Fruit fly (Drosophila melanogaster) whole organism, prepupa: ENCODE data around the gene CG6569.
A peak's percentile ranks its signal among the peaks of the same experiment; 100 is the strongest.

Experiments used
- Blimp-1 ChIP-seq: fragments of 200-800 bp; sonication (Bioruptor generic); optimal IDR thresholded peaks from 3 replicates; lab custom pipeline; 2017; ENCODE audit warnings: missing biosample characterization, missing genetic modification characterization, mild to moderate bottlenecking, moderate library complexity, missing genetic modification reagents
- CG10631 ChIP-seq: fragments of 200-800 bp; sonication (Bioruptor generic); optimal IDR thresholded peaks from 2 replicates; lab custom pipeline; 2016; ENCODE audit warnings: missing biosample characterization, missing genetic modification characterization
- CG10669 ChIP-seq: fragments of 200-800 bp; sonication (Bioruptor generic); optimal IDR thresholded peaks from 3 replicates; lab custom pipeline; 2018; ENCODE audit warnings: missing biosample characterization, mild to moderate bottlenecking, missing genetic modification characterization, moderate library complexity
- CG11762 ChIP-seq: fragments of 200-800 bp; sonication (Bioruptor generic); optimal IDR thresholded peaks from 3 replicates; lab custom pipeline; 2016; ENCODE audit warnings: missing biosample characterization, missing genetic modification characterization; ENCODE audit not compliant: insufficient read depth
- CG11902 ChIP-seq: fragments of 200-800 bp; sonication (Bioruptor generic); optimal IDR thresholded peaks from 3 replicates; lab custom pipeline; 2016; ENCODE audit warnings: missing biosample characterization, missing genetic modification characterization
- CG15336 ChIP-seq: fragments of 200-800 bp; sonication (Bioruptor generic); IDR thresholded peaks from 2 replicates; pipeline ENCODE4 v1.3.6; 2022; ENCODE audit warnings: missing biosample characterization, missing genetic modification characterization
- CG1621 ChIP-seq: fragments of 200-800 bp; sonication (Bioruptor generic); optimal IDR thresholded peaks from 3 replicates; lab custom pipeline; 2018; ENCODE audit warnings: missing biosample characterization, mild to moderate bottlenecking, missing genetic modification characterization
- CG16779 ChIP-seq: fragments of 200-800 bp; sonication (Bioruptor generic); optimal IDR thresholded peaks from 3 replicates; lab custom pipeline; 2017; ENCODE audit warnings: missing biosample characterization, mild to moderate bottlenecking, missing genetic modification characterization
- CG3032 ChIP-seq: fragments of 200-800 bp; optimal IDR thresholded peaks from 2 replicates; lab custom pipeline; 2019; ENCODE audit warnings: missing biosample characterization, mild to moderate bottlenecking, missing genetic modification characterization, moderate library complexity
- CG31627 ChIP-seq: fragments of 200-800 bp; sonication (Bioruptor generic); optimal IDR thresholded peaks from 3 replicates; lab custom pipeline; 2016; ENCODE audit warnings: missing biosample characterization, missing genetic modification characterization
- CG32006 ChIP-seq: fragments of 200-800 bp; sonication (Bioruptor generic); optimal IDR thresholded peaks from 3 replicates; lab custom pipeline; 2017; ENCODE audit warnings: missing biosample characterization, mild to moderate bottlenecking, missing genetic modification characterization
- CG34406 ChIP-seq: fragments of 200-800 bp; sonication (Bioruptor generic); optimal IDR thresholded peaks from 3 replicates; lab custom pipeline; 2016; ENCODE audit warnings: missing biosample characterization, missing genetic modification characterization
- CG3919 ChIP-seq: fragments of 200-800 bp; sonication (Bioruptor generic); optimal IDR thresholded peaks from 3 replicates; lab custom pipeline; 2016; ENCODE audit warnings: missing biosample characterization, missing genetic modification characterization
- CG4318 ChIP-seq: fragments of 200-800 bp; sonication (Bioruptor generic); optimal IDR thresholded peaks from 3 replicates; lab custom pipeline; 2017; ENCODE audit warnings: missing biosample characterization, mild to moderate bottlenecking, missing genetic modification characterization
- CG6163 ChIP-seq: fragments of 200-800 bp; sonication (Bioruptor generic); IDR thresholded peaks from 3 replicates; pipeline ENCODE4 v1.3.6; 2022; ENCODE audit warnings: missing biosample characterization, missing genetic modification characterization
- CG6276 ChIP-seq: fragments of 200-800 bp; sonication (Bioruptor generic); optimal IDR thresholded peaks from 2 replicates; lab custom pipeline; 2017; ENCODE audit warnings: missing biosample characterization, mild to moderate bottlenecking, missing genetic modification characterization
- CG6808 ChIP-seq: fragments of 200-800 bp; sonication (Bioruptor generic); optimal IDR thresholded peaks from 3 replicates; lab custom pipeline; 2017; ENCODE audit warnings: missing biosample characterization, missing genetic modification characterization, mild to moderate bottlenecking, moderate library complexity, missing genetic modification reagents
- CG6854 ChIP-seq: fragments of 200-800 bp; sonication (Bioruptor generic); optimal IDR thresholded peaks from 2 replicates; lab custom pipeline; 2017; ENCODE audit warnings: missing biosample characterization, mild to moderate bottlenecking, missing genetic modification characterization
- CG7368 ChIP-seq: fragments of 200-800 bp; sonication (Bioruptor generic); optimal IDR thresholded peaks from 3 replicates; lab custom pipeline; 2016; ENCODE audit warnings: missing biosample characterization, missing genetic modification characterization
- CG8632 ChIP-seq: fragments of 200-800 bp; sonication (Bioruptor generic); optimal IDR thresholded peaks from 3 replicates; lab custom pipeline; 2016; ENCODE audit warnings: missing biosample characterization, missing genetic modification characterization
- CG9139 ChIP-seq: fragments of 200-800 bp; sonication (Bioruptor generic); optimal IDR thresholded peaks from 3 replicates; lab custom pipeline; 2017; ENCODE audit warnings: missing biosample characterization, mild to moderate bottlenecking, missing genetic modification characterization
- Eip75B ChIP-seq: fragments of 200-800 bp; sonication (Bioruptor generic); optimal IDR thresholded peaks from 3 replicates; lab custom pipeline; 2016; ENCODE audit warnings: missing biosample characterization, missing genetic modification characterization
- Eip78C ChIP-seq: fragments of 200-800 bp; sonication (Bioruptor generic); peaks from one replicate; lab custom pipeline; 2016; ENCODE audit warnings: missing biosample characterization, missing genetic modification characterization
- Eip93F ChIP-seq: fragments of 200-800 bp; sonication (Bioruptor generic); optimal IDR thresholded peaks from 2 replicates; lab custom pipeline; 2016; ENCODE audit warnings: missing biosample characterization, mild to moderate bottlenecking, missing genetic modification characterization
- Ets21C ChIP-seq: fragments of 200-800 bp; sonication (Bioruptor generic); optimal IDR thresholded peaks from 3 replicates; lab custom pipeline; 2016; ENCODE audit warnings: missing biosample characterization, missing genetic modification characterization
- Ets96B ChIP-seq: fragments of 200-800 bp; optimal IDR thresholded peaks from 2 replicates; lab custom pipeline; 2019; ENCODE audit warnings: missing biosample characterization, mild to moderate bottlenecking, missing genetic modification characterization, moderate library complexity
- Gug ChIP-seq: fragments of 200-800 bp; sonication (Bioruptor generic); IDR thresholded peaks from 2 replicates; pipeline ENCODE4 v1.3.6; 2022; ENCODE audit warnings: missing biosample characterization, missing genetic modification characterization
- Hr38 ChIP-seq: sonication (Bioruptor generic); optimal IDR thresholded peaks from 2 replicates; lab custom pipeline; 2016; ENCODE audit warnings: missing biosample characterization, missing genetic modification characterization
- Hr39 ChIP-seq: fragments of 200-800 bp; sonication (Bioruptor generic); optimal IDR thresholded peaks from 2 replicates; lab custom pipeline; 2016; ENCODE audit warnings: missing biosample characterization, missing genetic modification characterization
- Hr4 ChIP-seq: fragments of 200-800 bp; sonication (Bioruptor generic); optimal IDR thresholded peaks from 3 replicates; lab custom pipeline; 2016; ENCODE audit warnings: missing biosample characterization, missing genetic modification characterization
- OdsH ChIP-seq: fragments of 200-800 bp; sonication (Bioruptor generic); optimal IDR thresholded peaks from 3 replicates; lab custom pipeline; 2016; ENCODE audit warnings: missing biosample characterization, missing genetic modification characterization
- Sox15 ChIP-seq: fragments of 200-800 bp; sonication (Bioruptor generic); optimal IDR thresholded peaks from 3 replicates; lab custom pipeline; 2016; ENCODE audit warnings: missing biosample characterization, missing genetic modification characterization
- acj6 ChIP-seq: fragments of 200-800 bp; sonication (Bioruptor generic); optimal IDR thresholded peaks from 3 replicates; lab custom pipeline; 2016; ENCODE audit warnings: missing biosample characterization, missing genetic modification characterization
- dac ChIP-seq: fragments of 200-800 bp; sonication (Bioruptor generic); optimal IDR thresholded peaks from 2 replicates; lab custom pipeline; 2017; ENCODE audit warnings: missing biosample characterization, mild to moderate bottlenecking, missing genetic modification characterization
- dsx ChIP-seq: fragments of 200-800 bp; optimal IDR thresholded peaks from 3 replicates; lab custom pipeline; 2019; ENCODE audit warnings: missing biosample characterization, mild to moderate bottlenecking, missing genetic modification characterization, moderate library complexity; ENCODE audit not compliant: poor library complexity, severe bottlenecking
- eg ChIP-seq: fragments of 200-800 bp; sonication (Bioruptor generic); IDR thresholded peaks from 3 replicates; pipeline ENCODE4 v1.3.6; 2022; ENCODE audit warnings: missing biosample characterization, missing genetic modification characterization
- esn ChIP-seq: fragments of 200-800 bp; sonication (Bioruptor generic); optimal IDR thresholded peaks from 2 replicates; lab custom pipeline; 2016; ENCODE audit warnings: missing biosample characterization, mild to moderate bottlenecking, missing genetic modification characterization, moderate library complexity
- fd59A ChIP-seq: fragments of 200-800 bp; sonication (Bioruptor generic); optimal IDR thresholded peaks from 2 replicates; lab custom pipeline; 2017; ENCODE audit warnings: missing biosample characterization, mild to moderate bottlenecking, missing genetic modification characterization, missing genetic modification reagents
- fd85E ChIP-seq: fragments of 200-800 bp; sonication (Bioruptor generic); optimal IDR thresholded peaks from 3 replicates; lab custom pipeline; 2016; ENCODE audit warnings: missing biosample characterization, missing genetic modification characterization
- lz ChIP-seq: fragments of 200-800 bp; sonication (Bioruptor generic); optimal IDR thresholded peaks from 3 replicates; lab custom pipeline; 2016; ENCODE audit warnings: missing biosample characterization, missing genetic modification characterization
- net ChIP-seq: fragments of 200-800 bp; sonication (Bioruptor generic); optimal IDR thresholded peaks from 3 replicates; lab custom pipeline; 2016; ENCODE audit warnings: missing biosample characterization, missing genetic modification characterization
- pdm3 ChIP-seq: fragments of 200-800 bp; sonication (Bioruptor generic); optimal IDR thresholded peaks from 3 replicates; lab custom pipeline; 2016; ENCODE audit warnings: missing biosample characterization, missing genetic modification characterization
- spab ChIP-seq: fragments of 200-800 bp; sonication (Bioruptor generic); optimal IDR thresholded peaks from 2 replicates; lab custom pipeline; 2017; ENCODE audit warnings: missing biosample characterization, mild to moderate bottlenecking, missing genetic modification characterization, missing genetic modification reagents
- svp ChIP-seq: fragments of 200-800 bp; sonication (Bioruptor generic); peaks from one replicate; lab custom pipeline; 2016; ENCODE audit warnings: missing biosample characterization, missing genetic modification characterization
- vri ChIP-seq: fragments of 200-800 bp; sonication (Bioruptor generic); optimal IDR thresholded peaks from 3 replicates; lab custom pipeline; 2016; ENCODE audit warnings: missing biosample characterization, mild to moderate bottlenecking, missing genetic modification characterization

CG6569 gene

dm6 chr3R:21853618-21854573, 13.8 kb downstream of the CG6569 start (continued):
- TF ChIP-seq CG1621, result peak; percentile 19
- peak; percentile 7 for TF ChIP-seq CG10669 (GFP tag; lab: Kevin White, UChicago)
- no peak for TF ChIP-seq lz (GFP tag; lab: Kevin White, UChicago)
- TF ChIP-seq OdsH (GFP tag; lab: Kevin White, UChicago), result peak; percentile 3
- TF ChIP-seq CG3919 (GFP tag; lab: Kevin White, UChicago), result peak; percentile 50
- peak; percentile 46 for TF ChIP-seq CG6276 (GFP tag; lab: Kevin White, UChicago)
- peak; percentile 77; the same call in 2 of the 3 replicates for TF ChIP-seq CG6163 (GFP tag; lab: Robert Waterston, UW)
- TF ChIP-seq Eip78C (GFP tag; lab: Kevin White, UChicago), result peak; percentile 79
- TF ChIP-seq fd59A, result no peak
- no peak for TF ChIP-seq Ets96B (tag; lab: Kevin White, UChicago)
- TF ChIP-seq fd85E (GFP tag; lab: Kevin White, UChicago), result peak; percentile 51
- TF ChIP-seq Hr38 (GFP tag; lab: Kevin White, UChicago), result no peak
- TF ChIP-seq CG3032 (tag; lab: Kevin White, UChicago), result peak; percentile 16
- TF ChIP-seq eg, result peak; percentile 81
- no peak for TF ChIP-seq CG31627 (GFP tag; lab: Kevin White, UChicago)
- peak; percentile 67 for TF ChIP-seq CG15336 (GFP tag; lab: Robert Waterston, UW)
- peak; percentile 58 for TF ChIP-seq spab
- peak; percentile 15 for TF ChIP-seq Blimp-1 (GFP tag; lab: Kevin White, UChicago)
- TF ChIP-seq vri (GFP tag; lab: Kevin White, UChicago), result peak; percentile 82
- no peak for TF ChIP-seq CG4318 (GFP tag; lab: Kevin White, UChicago)
- TF ChIP-seq CG9139, result peak; percentile 75
- no peak for TF ChIP-seq Ets21C (GFP tag; lab: Kevin White, UChicago)
- TF ChIP-seq dac (GFP tag; lab: Kevin White, UChicago), result no peak
- TF ChIP-seq Gug, result no peak
- peak; percentile 43 for TF ChIP-seq net (GFP tag; lab: Kevin White, UChicago)
- TF ChIP-seq Eip93F (GFP tag; lab: Kevin White, UChicago), result peak; percentile 78
- no peak for TF ChIP-seq CG11902 (GFP tag; lab: Kevin White, UChicago)
- no peak for TF ChIP-seq CG32006 (GFP tag; lab: Kevin White, UChicago)
- peak; percentile 76 for TF ChIP-seq Eip75B (GFP tag; lab: Kevin White, UChicago)
- TF ChIP-seq Sox15 (GFP tag; lab: Kevin White, UChicago), result no peak
- peak; percentile 96 for TF ChIP-seq svp (GFP tag; lab: Kevin White, UChicago)
- no peak for TF ChIP-seq Hr39 (GFP tag; lab: Kevin White, UChicago)
- peak; percentile 35 for TF ChIP-seq CG7368 (GFP tag; lab: Kevin White, UChicago)
- peak; percentile 29 for TF ChIP-seq Hr4
- peak; percentile 42 for TF ChIP-seq CG16779 (tag; lab: Kevin White, UChicago)
- TF ChIP-seq, all 60 proteins: peak for 43

dm6 chr3R:21852579-21853233, 15.0 kb downstream of the CG6569 start:
- TF ChIP-seq CG11902 (GFP tag; lab: Kevin White, UChicago) (no peak), Blimp-1 (GFP tag; lab: Kevin White, UChicago) (no peak), Hr4 (peak; percentile 11), OdsH (GFP tag; lab: Kevin White, UChicago) (no peak), acj6 (GFP tag; lab: Kevin White, UChicago) (peak; percentile 23), CG11762 (GFP tag; lab: Kevin White, UChicago) (no peak), spab (peak; percentile 30), svp (GFP tag; lab: Kevin White, UChicago) (no peak), dsx (GFP tag; lab: Kevin White, UChicago) (peak; percentile 15), pdm3 (GFP tag; lab: Kevin White, UChicago) (peak; percentile 27), Sox15 (GFP tag; lab: Kevin White, UChicago) (no peak), CG34406 (GFP tag; lab: Kevin White, UChicago) (no peak), CG10669 (GFP tag; lab: Kevin White, UChicago) (peak; percentile 48), CG15336 (GFP tag; lab: Robert Waterston, UW) (0 out of 2 replicates have a peak, but pooled peaks have one; percentile 15), CG3919 (GFP tag; lab: Kevin White, UChicago) (peak; percentile 13), CG10631 (peak; percentile 30), dac (GFP tag; lab: Kevin White, UChicago) (no peak), CG7368 (GFP tag; lab: Kevin White, UChicago) (no peak), CG6808 (GFP tag; lab: Kevin White, UChicago) (peak; percentile 30), eg (no peak), net (GFP tag; lab: Kevin White, UChicago) (no peak), CG6854 (GFP tag; lab: Kevin White, UChicago) (peak; percentile 2), esn (GFP tag; lab: Kevin White, UChicago) (peak; percentile 28), CG3032 (tag; lab: Kevin White, UChicago) (no peak), CG8632 (GFP tag; lab: Kevin White, UChicago) (no peak)
